Worm (Caenorhabditis elegans): Measurements from ENCODE around the gene hal-2.

The hal-2 gene

ce11 chrIII:10134517-10134916 lies 45.8 kb upstream of the hal-2 start (continued):
- TF ChIP-seq snpc-1.2 (GFP tag; IDR thresholded peaks at IDR 0.05) = no peak
- TF ChIP-seq unc-62 (GFP tag; optimal IDR thresholded peaks at IDR 0.05 in 1 of 2) = peak in 1 of 2 experiments; percentile 3
- TF ChIP-seq unc-62 (tag; optimal IDR thresholded peaks at IDR 0.05) = no peak
- TF ChIP-seq pqm-1 (tag; optimal IDR thresholded peaks at IDR 0.05) = peak; percentile 43
- TF ChIP-seq tra-1 (GFP tag; IDR thresholded peaks at IDR 0.05) = no peak
- no peak for TF ChIP-seq hlh-30 (tag; optimal IDR thresholded peaks at IDR 0.05; ENCODE audit: insufficient read depth)
- TF ChIP-seq lin-1 (GFP tag; IDR thresholded peaks at IDR 0.05) = no peak
- TF ChIP-seq dpl-1 (GFP tag; optimal IDR thresholded peaks at IDR 0.05) = no peak
- no peak for TF ChIP-seq egl-27 (tag; optimal IDR thresholded peaks at IDR 0.05)
- TF ChIP-seq zip-2 (tag; optimal IDR thresholded peaks at IDR 0.05) = no peak
- TF ChIP-seq lsy-2 (tag; optimal IDR thresholded peaks at IDR 0.05) = no peak
- TF ChIP-seq daf-16 (GFP tag; optimal IDR thresholded peaks at IDR 0.05) = no peak
- peak; percentile 55 for TF ChIP-seq daf-16 (tag; optimal IDR thresholded peaks at IDR 0.05)
- TF ChIP-seq dmd-6 (GFP tag; IDR thresholded peaks at IDR 0.05) = no peak
- TF ChIP-seq vab-7 (GFP tag; IDR thresholded peaks at IDR 0.05) = no peak
- no peak for TF ChIP-seq T20F7.1 (GFP tag; optimal IDR thresholded peaks at IDR 0.05)
- TF ChIP-seq zfp-3 (GFP tag; conservative IDR thresholded peaks at IDR 0.05) = no peak

ce11 chrIII:10132495-10133450 lies 44.0 kb upstream of the hal-2 start:
- TF ChIP-seq aha-1 (tag) (peak; percentile 87), madf-9 (GFP tag; conservative IDR thresholded peaks at IDR 0.05) (no peak), pha-4 (GFP tag; IDR thresholded peaks at IDR 0.05) (peak; percentile 72), pha-4 (tag; optimal IDR thresholded peaks at IDR 0.05) (no peak), ceh-82 (tag; optimal IDR thresholded peaks at IDR 0.05) (no peak), hlh-30 (tag; optimal IDR thresholded peaks at IDR 0.05; ENCODE audit: insufficient read depth) (peak; percentile 71), lin-13 (GFP tag; optimal IDR thresholded peaks at IDR 0.05) (no peak), Y48G9A.11 (GFP tag; IDR thresholded peaks at IDR 0.05) (no peak), nhr-41 (GFP tag; IDR thresholded peaks at IDR 0.05) (no peak), T20F7.1 (GFP tag; optimal IDR thresholded peaks at IDR 0.05) (peak; percentile 40), mes-2 (tag; optimal IDR thresholded peaks at IDR 0.05; ENCODE audit: poor library complexity, severe bottlenecking) (peak; percentile 37), nhr-102 (tag; optimal IDR thresholded peaks at IDR 0.05) (no peak), mep-1 (tag; optimal IDR thresholded peaks at IDR 0.05) (peak; percentile 44), nhr-237 (tag; optimal IDR thresholded peaks at IDR 0.05) (no peak), mxl-3 (GFP tag; optimal IDR thresholded peaks at IDR 0.05) (peak; percentile 16), cey-2 (tag; optimal IDR thresholded peaks at IDR 0.05; ENCODE audit: borderline replicate concordance, insufficient read depth) (peak; percentile 7), dve-1 (tag; optimal IDR thresholded peaks at IDR 0.05; ENCODE audit: insufficient read depth) (peak; percentile 90), dpl-1 (GFP tag; optimal IDR thresholded peaks at IDR 0.05) (peak; percentile 25), unc-39 (tag; optimal IDR thresholded peaks at IDR 0.05) (no peak), pqm-1 (tag; optimal IDR thresholded peaks at IDR 0.05) (peak; percentile 75), nhr-6 (tag; optimal IDR thresholded peaks at IDR 0.05) (peak; percentile 20), nhr-77 (tag; optimal IDR thresholded peaks at IDR 0.05) (peak; percentile 14), nhr-28 (tag; optimal IDR thresholded peaks at IDR 0.05) (peak; percentile 73), dmd-6 (GFP tag; IDR thresholded peaks at IDR 0.05) (peak; percentile 12; the same call in 1 of the 2 replicates), ceh-28 (tag; optimal IDR thresholded peaks at IDR 0.05) (no peak), hlh-11 (tag; optimal IDR thresholded peaks at IDR 0.05) (peak; percentile 73), lsy-2 (tag; optimal IDR thresholded peaks at IDR 0.05) (peak in 1 of 2 experiments; percentile 47), arid-1 (GFP tag; conservative IDR thresholded peaks at IDR 0.05) (0 out of 2 replicates have a peak, but pooled peaks have one; percentile 8), fkh-10 (GFP tag; optimal IDR thresholded peaks at IDR 0.05) (no peak), lin-38 (GFP tag; IDR thresholded peaks at IDR 0.05) (0 out of 2 replicates have a peak, but pooled peaks have one; percentile 8), spr-1 (tag; optimal IDR thresholded peaks at IDR 0.05) (no peak), mdl-1 (tag; optimal IDR thresholded peaks at IDR 0.05) (peak in 1 of 2 experiments; percentile 29), daf-16 (GFP tag; optimal IDR thresholded peaks at IDR 0.05) (no peak), daf-16 (tag; optimal IDR thresholded peaks at IDR 0.05) (peak; percentile 65), set-16 (GFP tag; IDR thresholded peaks at IDR 0.05) (peak; percentile 79; the same call in 1 of the 2 replicates), unc-62 (GFP tag; optimal IDR thresholded peaks at IDR 0.05 in 1 of 2) (peak in 1 of 2 experiments; percentile 68), unc-62 (tag; optimal IDR thresholded peaks at IDR 0.05) (no peak), jun-1 (tag; optimal IDR thresholded peaks at IDR 0.05) (peak; percentile 17)
